Worm (Caenorhabditis elegans): ENCODE results near the gene K10H10.5.

The K10H10.5 gene

ce11 chrII:14479583-14480245 lies 21.8 kb upstream of the K10H10.5 start, which contains the start of gene C13B4.1 (continued):
- no peak for TF ChIP-seq C17E4.6 (GFP tag; IDR thresholded peaks at IDR 0.05)
- TF ChIP-seq F49E8.2 (tag; optimal IDR thresholded peaks at IDR 0.05; ENCODE audit: insufficient read depth): peak; percentile 37
- peak; percentile 67 for TF ChIP-seq dox-1 (GFP tag; IDR thresholded peaks at IDR 0.05)
- TF ChIP-seq efl-1 (GFP tag; optimal IDR thresholded peaks at IDR 0.05): peak; percentile 92
- TF ChIP-seq atf-7 (tag; optimal IDR thresholded peaks at IDR 0.05): no peak
- TF ChIP-seq hlh-26 (GFP tag; conservative IDR thresholded peaks at IDR 0.05): no peak
- no peak for TF ChIP-seq F39B2.1 (GFP tag; IDR thresholded peaks at IDR 0.05)
- no peak for TF ChIP-seq ets-4 (GFP tag; optimal IDR thresholded peaks at IDR 0.05)
- TF ChIP-seq ztf-6 (GFP tag; IDR thresholded peaks at IDR 0.05): no peak
- no peak for TF ChIP-seq ama-1 (optimal IDR thresholded peaks at IDR 0.05)
- TF ChIP-seq ama-1 (GFP tag; optimal IDR thresholded peaks at IDR 0.05): no peak

ce11 chrII:14480772-14481171 lies 20.8 kb upstream of the K10H10.5 start:
- TF ChIP-seq Y56A3A.18 (GFP tag; IDR thresholded peaks at IDR 0.05) (no peak), rec-8 (tag; optimal IDR thresholded peaks at IDR 0.05) (no peak), aptf-2 (GFP tag; conservative IDR thresholded peaks at IDR 0.05) (no peak), lir-1 (GFP tag; conservative IDR thresholded peaks at IDR 0.05) (no peak), atf-7 (tag; optimal IDR thresholded peaks at IDR 0.05) (no peak), tlf-1 (GFP tag; optimal IDR thresholded peaks at IDR 0.05) (no peak), cebp-2 (GFP tag; IDR thresholded peaks at IDR 0.05) (no peak), F23B12.7 (tag; optimal IDR thresholded peaks at IDR 0.05; ENCODE audit: insufficient read depth) (no peak), nfya-2 (GFP tag; IDR thresholded peaks at IDR 0.05) (no peak), hlh-26 (GFP tag; conservative IDR thresholded peaks at IDR 0.05) (no peak), rcor-1 (GFP tag; IDR thresholded peaks at IDR 0.05) (no peak), C06A6.2 (GFP tag; conservative IDR thresholded peaks at IDR 0.05) (no peak), snpc-3.4 (tag; optimal IDR thresholded peaks at IDR 0.05) (no peak), lin-35 (GFP tag; optimal IDR thresholded peaks at IDR 0.05) (no peak), hrde-1 (tag; optimal IDR thresholded peaks at IDR 0.05; ENCODE audit: borderline replicate concordance) (no peak), madf-6 (GFP tag; IDR thresholded peaks at IDR 0.05) (no peak), lin-26 (GFP tag; IDR thresholded peaks at IDR 0.05) (no peak), cebp-1 (GFP tag; IDR thresholded peaks at IDR 0.05) (no peak), cebp-1 (tag; optimal IDR thresholded peaks at IDR 0.05) (no peak), dpl-1 (GFP tag; optimal IDR thresholded peaks at IDR 0.05) (no peak), hsf-1 (GFP tag; IDR thresholded peaks at IDR 0.05) (no peak)

- TF ChIP-seq lsl-1 (GFP tag; optimal IDR thresholded peaks at IDR 0.05): no peak
- TF ChIP-seq T26A5.8 (tag; optimal IDR thresholded peaks at IDR 0.05): no peak
- no peak for TF ChIP-seq rpc-1 (optimal IDR thresholded peaks at IDR 0.05)
- TF ChIP-seq rpc-1 (tag; optimal IDR thresholded peaks at IDR 0.05): no peak
- TF ChIP-seq nhr-120 (GFP tag; IDR thresholded peaks at IDR 0.05): no peak
- TF ChIP-seq F57A8.1 (GFP tag; optimal IDR thresholded peaks at IDR 0.05): no peak
- no peak for TF ChIP-seq efl-1 (GFP tag; optimal IDR thresholded peaks at IDR 0.05)
- no peak for TF ChIP-seq F10E7.11 (tag; optimal IDR thresholded peaks at IDR 0.05)
- no peak for TF ChIP-seq nfya-1 (tag; optimal IDR thresholded peaks at IDR 0.05; ENCODE audit: borderline replicate concordance, insufficient read depth)
- TF ChIP-seq ztf-28 (GFP tag; IDR thresholded peaks at IDR 0.05): no peak
- TF ChIP-seq ztf-26 (tag; optimal IDR thresholded peaks at IDR 0.05): no peak
- no peak for TF ChIP-seq F57C9.4 (tag; optimal IDR thresholded peaks at IDR 0.05)
- TF ChIP-seq Y67H2A.10 (GFP tag; conservative IDR thresholded peaks at IDR 0.05): no peak
- no peak for TF ChIP-seq lsy-27 (tag; optimal IDR thresholded peaks at IDR 0.05; ENCODE audit: borderline replicate concordance, insufficient read depth)
- TF ChIP-seq pbrm-1 (GFP tag; IDR thresholded peaks at IDR 0.05): no peak
- no peak for TF ChIP-seq Y53G8AR.9 (GFP tag; conservative IDR thresholded peaks at IDR 0.05)
- TF ChIP-seq attf-6 (GFP tag; IDR thresholded peaks at IDR 0.05): no peak
- no peak for TF ChIP-seq ekl-4 (GFP tag; IDR thresholded peaks at IDR 0.05)
Observed at ce11 chrII:14483813-14484212, 17.7 kb upstream of the K10H10.5 start.
